Fruit fly (Drosophila melanogaster): ENCODE measurements around the gene CG42544.

DNA sequence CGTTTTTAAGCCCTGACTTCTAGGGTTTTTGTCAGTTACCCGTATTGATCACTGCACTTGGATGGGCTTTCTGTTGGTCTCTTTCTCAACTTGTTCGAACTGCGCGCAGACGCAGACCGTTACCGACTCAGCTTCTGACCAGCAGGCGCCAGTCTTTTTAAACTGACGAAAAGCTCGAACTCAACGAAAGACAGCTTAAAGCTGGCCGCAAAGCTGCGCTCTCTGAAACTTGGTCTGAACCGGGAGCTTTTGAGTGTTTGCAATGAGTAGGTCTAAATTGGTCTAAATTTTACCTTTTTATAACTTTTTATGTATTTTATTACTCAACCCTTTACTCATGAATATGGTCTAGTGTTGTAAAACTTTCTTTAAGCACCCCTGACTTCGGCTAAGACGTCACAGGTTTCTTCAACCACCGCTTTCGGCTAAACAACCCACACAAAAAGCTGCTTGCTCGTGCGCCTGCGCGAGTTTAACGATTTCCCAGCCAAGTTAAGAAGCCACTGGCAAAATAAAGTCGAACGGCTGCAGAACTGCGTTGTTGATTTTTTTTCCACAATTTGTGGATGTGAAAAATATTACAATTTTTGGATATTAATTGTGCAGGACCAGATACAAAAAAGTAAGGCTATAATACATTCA, 38.7 kb upstream of the CG42544 start, which contains the start of the genes Gld and Syt4:
- TF ChIP-seq usp (GFP tag; optimal IDR thresholded peaks at IDR 0.05) (no peak), pan (optimal IDR thresholded peaks at IDR 0.05) (no peak)

Data from whole organism.